Worm (Caenorhabditis elegans): ENCODE measurements around the gene fbxa-196.

DNA sequence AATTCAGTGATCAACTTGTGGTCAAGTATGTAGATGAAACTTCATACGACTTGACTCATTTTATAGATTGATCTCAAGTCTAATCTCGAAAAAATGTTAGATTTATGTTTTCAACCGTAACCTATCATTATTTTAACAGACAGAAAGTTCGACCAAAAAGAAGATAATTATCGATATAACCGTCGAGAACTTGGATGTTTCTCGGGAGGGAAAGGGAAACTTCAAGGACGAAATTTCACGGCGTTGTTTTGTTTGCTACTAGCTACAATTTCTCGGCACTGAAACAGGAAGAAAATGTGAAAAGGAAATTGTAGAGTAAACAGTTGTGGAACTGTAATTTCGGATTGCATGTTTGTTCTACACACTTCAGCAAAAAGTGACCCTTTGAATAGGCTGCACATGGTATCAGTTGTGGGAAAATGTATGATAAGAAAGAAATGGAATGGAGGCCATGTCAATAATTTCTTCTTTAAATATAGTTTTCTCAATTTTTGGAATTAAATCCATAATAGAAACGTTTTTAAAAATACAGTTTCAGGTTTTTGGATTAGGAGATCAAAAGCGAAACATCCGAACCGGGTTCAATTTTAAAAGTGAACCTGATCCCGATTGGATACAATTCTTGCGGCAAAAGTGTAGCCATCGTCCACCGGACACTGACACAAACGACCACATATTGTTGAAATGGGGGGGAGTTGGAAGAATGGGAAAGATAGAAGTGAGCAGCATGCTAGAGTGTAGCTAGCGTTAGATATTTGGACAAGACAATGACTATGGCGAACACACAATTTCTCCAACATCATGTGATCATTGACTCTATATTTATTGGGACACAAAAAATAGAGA, 17.7 kb upstream of the fbxa-196 start:
- TF ChIP-seq ztf-23 (GFP tag; IDR thresholded peaks at IDR 0.05) (no peak), flt-1 (GFP tag; IDR thresholded peaks at IDR 0.05) (no peak), ztf-29 (GFP tag; IDR thresholded peaks at IDR 0.05) (no peak), med-1 (GFP tag; optimal IDR thresholded peaks at IDR 0.05; ENCODE audit: insufficient read depth) (no peak), T22C8.4 (GFP tag; IDR thresholded peaks at IDR 0.05) (no peak)
